Fruit fly (Drosophila melanogaster): ENCODE data around the gene Syx17.

Syx17 gene

dm6 chr3L:4417543-4417942 is 14.3 kb downstream of the Syx17 start:
- TF ChIP-seq net (GFP tag; optimal IDR thresholded peaks at IDR 0.05) = no peak
- TF ChIP-seq Smox (GFP tag; optimal IDR thresholded peaks at IDR 0.05) = no peak
- peak; percentile 26 for TF ChIP-seq CG6276 (GFP tag; optimal IDR thresholded peaks at IDR 0.05)
- no peak for TF ChIP-seq Gug (GFP tag; IDR thresholded peaks at IDR 0.05)
- TF ChIP-seq spab (GFP tag; optimal IDR thresholded peaks at IDR 0.05) = no peak
- TF ChIP-seq CG32006 (GFP tag; optimal IDR thresholded peaks at IDR 0.05) = peak; percentile 35
- TF ChIP-seq eg (GFP tag; IDR thresholded peaks at IDR 0.05) = peak; percentile 48; the same call in 1 of the 3 replicates
- peak; percentile 48 for TF ChIP-seq Eip78C (GFP tag)
- no peak for TF ChIP-seq fd85E (GFP tag; optimal IDR thresholded peaks at IDR 0.05)
- no peak for TF ChIP-seq esn (GFP tag; optimal IDR thresholded peaks at IDR 0.05)
- no peak for TF ChIP-seq CG6792 (GFP tag; optimal IDR thresholded peaks at IDR 0.05)
- TF ChIP-seq CG3032 (tag; optimal IDR thresholded peaks at IDR 0.05) = no peak
- TF ChIP-seq vri (GFP tag; optimal IDR thresholded peaks at IDR 0.05) = peak; percentile 9

dm6 chr3L:4421362-4421761 is 18.1 kb downstream of the Syx17 start, which contains the start of gene CG15020:
Gene CG15020 (plus strand): TSS chr3L:4421662.
- TF ChIP-seq CG15336 (GFP tag; IDR thresholded peaks at IDR 0.05) (no peak), salr (GFP tag; optimal IDR thresholded peaks at IDR 0.05) (no peak), CG32006 (GFP tag; optimal IDR thresholded peaks at IDR 0.05) (peak; percentile 27)

dm6 chr3L:4426581-4426980 is 23.3 kb downstream of the Syx17 start:
- TF ChIP-seq CG15336 (GFP tag; IDR thresholded peaks at IDR 0.05) (no peak), Blimp-1 (GFP tag; optimal IDR thresholded peaks at IDR 0.05) (no peak), Hr38 (GFP tag; optimal IDR thresholded peaks at IDR 0.05) (no peak), CG7368 (GFP tag; optimal IDR thresholded peaks at IDR 0.05) (no peak), dac (GFP tag; optimal IDR thresholded peaks at IDR 0.05) (no peak), Hr39 (GFP tag; optimal IDR thresholded peaks at IDR 0.05) (no peak), Sox15 (GFP tag; optimal IDR thresholded peaks at IDR 0.05) (no peak), acj6 (GFP tag; optimal IDR thresholded peaks at IDR 0.05) (no peak), CG6854 (GFP tag; optimal IDR thresholded peaks at IDR 0.05) (no peak), CG6276 (GFP tag; optimal IDR thresholded peaks at IDR 0.05) (no peak), Smox (GFP tag; optimal IDR thresholded peaks at IDR 0.05) (no peak), CG4318 (GFP tag; optimal IDR thresholded peaks at IDR 0.05) (no peak), Eip93F (GFP tag; optimal IDR thresholded peaks at IDR 0.05) (no peak), Met (GFP tag; optimal IDR thresholded peaks at IDR 0.05) (no peak), Sox102F (GFP tag; optimal IDR thresholded peaks at IDR 0.05) (no peak), Lpt (GFP tag; optimal IDR thresholded peaks at IDR 0.05) (no peak), esn (GFP tag; optimal IDR thresholded peaks at IDR 0.05) (no peak), CG32006 (GFP tag; optimal IDR thresholded peaks at IDR 0.05) (no peak), ss (GFP tag; optimal IDR thresholded peaks at IDR 0.05) (no peak)

- TF ChIP-seq Eip93F (GFP tag; optimal IDR thresholded peaks at IDR 0.05) (no peak), CG7368 (GFP tag; optimal IDR thresholded peaks at IDR 0.05) (no peak), fkh (GFP tag; optimal IDR thresholded peaks at IDR 0.05) (no peak), CG11902 (GFP tag; optimal IDR thresholded peaks at IDR 0.05) (no peak), fd85E (GFP tag; optimal IDR thresholded peaks at IDR 0.05) (no peak), CG16779 (tag; optimal IDR thresholded peaks at IDR 0.05) (no peak), svp (GFP tag) (peak; percentile 32), CG3919 (GFP tag; optimal IDR thresholded peaks at IDR 0.05) (no peak)
These were observed 25.7 kb downstream of the Syx17 start, which contains the start of gene nAChRbeta1 for dm6 chr3L:4428918-4429546. Gene nAChRbeta1 (plus strand): TSS chr3L:4429349.

- TF ChIP-seq fd85E (GFP tag; optimal IDR thresholded peaks at IDR 0.05) (no peak), CG6163 (GFP tag; IDR thresholded peaks at IDR 0.05) (no peak), Lpt (GFP tag; optimal IDR thresholded peaks at IDR 0.05) (no peak), CG6808 (GFP tag; optimal IDR thresholded peaks at IDR 0.05) (no peak), CG8119 (GFP tag; IDR thresholded peaks at IDR 0.05) (no peak), CG6854 (GFP tag; optimal IDR thresholded peaks at IDR 0.05) (no peak)
These were observed 27.0 kb downstream of the Syx17 start for dm6 chr3L:4430331-4430730.

All from whole organism, prepupa.